Fruit fly (Drosophila melanogaster) ovary, adult (tissue): Measurements from ENCODE around the gene Adi1.

Source experiments
- CG17801 ChIP-seq: fragments of 200-800 bp; optimal IDR thresholded peaks from 2 replicates; lab custom pipeline; 2019; ENCODE audit warnings: missing biosample characterization, mild to moderate bottlenecking, missing genetic modification characterization, moderate library complexity; ENCODE audit not compliant: partially characterized antibody

The Adi1 gene

dm6 chr3L:10692459-10693217 is 29.5 kb downstream of the Adi1 start, which contains the start of gene CG33493:
CG33493 (minus strand) TSS chr3L:10693167.
- TF ChIP-seq CG17801 (GFP tag; lab: Kevin White, UChicago): no peak

dm6 chr3L:10693709-10694403 is 30.7 kb downstream of the Adi1 start, which contains the start of gene ND-13B:
ND-13B (minus strand) TSS chr3L:10694108.
- TF ChIP-seq CG17801 (GFP tag; lab: Kevin White, UChicago): peak; percentile 40

DNA sequence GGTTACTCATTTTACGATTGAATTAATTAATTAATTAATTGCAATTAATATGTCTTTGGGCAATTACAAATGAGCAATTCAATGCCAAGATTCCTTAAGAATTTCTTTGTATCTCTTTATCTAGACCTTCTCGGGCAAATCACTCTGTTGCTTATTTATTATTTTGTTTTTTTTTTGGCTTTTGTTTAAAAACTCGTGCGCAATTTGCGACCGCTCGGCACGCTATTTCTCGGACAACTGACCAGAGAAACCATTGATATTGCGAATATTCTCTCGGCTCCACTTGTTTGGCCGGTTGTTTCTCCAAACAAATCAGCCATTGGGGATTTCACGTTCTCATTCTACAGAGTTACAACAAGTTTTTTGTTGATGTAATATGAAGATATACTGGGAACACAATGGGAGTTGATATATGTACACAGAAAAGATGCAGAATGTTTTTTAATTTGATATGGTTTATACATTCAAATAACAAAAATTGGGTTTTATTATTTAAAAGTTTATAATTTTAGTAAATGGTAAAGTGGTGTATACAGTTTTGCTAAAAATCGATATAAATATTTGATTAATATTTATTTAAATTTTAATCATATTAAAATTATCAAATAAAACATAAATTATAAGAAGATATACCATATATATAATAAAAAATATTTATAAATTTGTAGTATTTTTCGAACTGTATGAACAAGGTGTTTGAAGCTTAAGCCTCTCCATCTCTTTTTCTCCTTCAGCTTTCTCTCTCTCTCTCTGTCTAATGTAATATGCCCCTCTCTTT is 33.6 kb downstream of the Adi1 start, which contains the start of gene NijA:
Gene NijA (minus strand): TSS at position 243 of the 778 bp plus-strand sequence.
- peak; percentile 15 for TF ChIP-seq CG17801 (GFP tag; lab: Kevin White, UChicago)

dm6 chr3L:10697413-10698118 is 34.4 kb downstream of the Adi1 start:
- TF ChIP-seq CG17801 (GFP tag; lab: Kevin White, UChicago): no peak

DNA sequence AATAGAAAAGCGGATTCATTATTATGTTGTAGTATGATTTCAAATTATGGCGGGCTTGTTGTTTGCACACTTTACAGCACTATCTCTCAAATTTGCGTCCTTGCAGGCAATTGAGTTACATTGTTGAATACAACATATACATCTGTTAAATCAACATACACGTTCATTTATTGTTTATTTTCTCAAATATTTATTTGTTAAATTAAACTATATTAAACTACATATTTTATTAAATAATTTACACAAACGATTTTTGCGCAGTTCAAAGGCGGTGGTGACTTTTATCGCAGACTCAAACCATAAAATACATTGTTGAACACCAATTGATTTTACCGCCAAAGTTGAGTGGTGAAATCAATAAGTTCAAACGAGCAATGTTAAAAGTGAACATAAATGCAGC is 35.0 kb downstream of the Adi1 start:
- no peak for TF ChIP-seq CG17801 (GFP tag; lab: Kevin White, UChicago)

DNA sequence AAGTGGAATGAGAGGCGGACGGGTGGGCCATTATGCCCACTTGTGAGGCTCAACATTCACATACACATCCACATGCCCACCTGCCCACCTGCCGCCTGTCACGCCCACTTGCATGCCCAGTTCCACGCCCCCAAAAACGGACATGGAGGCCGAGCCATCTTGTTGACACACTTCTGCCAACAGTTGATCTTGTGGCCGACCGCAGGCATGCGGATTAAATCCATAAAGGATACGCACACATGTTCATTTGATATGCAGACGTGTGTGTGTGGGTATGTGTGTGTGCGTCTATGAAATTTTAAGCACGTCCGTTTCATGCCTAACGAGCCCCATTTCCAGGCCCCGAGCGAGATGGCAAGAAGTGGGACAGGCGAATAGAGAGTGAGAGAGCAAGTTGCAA is 39.0 kb downstream of the Adi1 start:
- TF ChIP-seq CG17801 (GFP tag; lab: Kevin White, UChicago): no peak

dm6 chr3L:10704482-10704993 is 41.4 kb downstream of the Adi1 start:
- no peak for TF ChIP-seq CG17801 (GFP tag; lab: Kevin White, UChicago)

DNA sequence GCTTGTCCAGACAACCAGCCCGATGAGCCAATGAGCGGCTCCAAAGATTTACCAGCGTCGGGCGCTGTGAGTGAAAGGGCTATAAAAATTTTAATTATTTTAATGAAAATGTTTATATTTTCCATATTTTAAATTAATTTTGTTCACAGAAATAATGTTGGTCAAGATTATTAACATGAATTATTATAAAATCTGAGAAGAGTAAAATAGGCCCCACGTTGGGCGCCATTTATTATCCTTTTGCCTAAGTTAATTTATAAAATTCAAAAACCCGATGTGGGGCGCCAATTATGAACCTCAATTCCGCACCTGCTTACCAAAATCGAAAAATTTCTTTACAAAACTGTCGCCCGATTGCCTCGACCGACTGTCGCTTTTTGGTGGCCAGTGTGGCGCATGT is 46.0 kb downstream of the Adi1 start:
- TF ChIP-seq CG17801 (GFP tag; lab: Kevin White, UChicago): no peak

DNA sequence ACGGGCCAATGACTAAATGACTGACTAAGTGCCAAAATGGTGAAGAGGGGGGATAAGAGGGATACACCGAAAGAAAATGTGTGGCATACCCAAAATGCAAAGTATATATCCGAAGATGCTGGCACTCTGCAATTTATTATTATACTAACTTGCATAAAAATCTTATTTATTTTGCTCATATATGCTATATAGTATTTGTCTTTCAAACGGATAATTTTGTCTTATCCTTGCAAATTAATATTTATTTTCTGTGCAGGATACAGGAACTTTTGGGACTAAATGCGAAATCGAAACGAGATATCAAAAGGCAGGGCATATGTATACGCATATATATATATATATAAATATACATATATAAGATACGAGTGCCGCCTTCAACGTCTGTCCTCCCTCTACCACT is 48.2 kb downstream of the Adi1 start:
- no peak for TF ChIP-seq CG17801 (GFP tag; lab: Kevin White, UChicago)

- TF ChIP-seq CG17801 (GFP tag; lab: Kevin White, UChicago): no peak
These were observed 48.8 kb downstream of the Adi1 start for dm6 chr3L:10712005-10712404.

DNA sequence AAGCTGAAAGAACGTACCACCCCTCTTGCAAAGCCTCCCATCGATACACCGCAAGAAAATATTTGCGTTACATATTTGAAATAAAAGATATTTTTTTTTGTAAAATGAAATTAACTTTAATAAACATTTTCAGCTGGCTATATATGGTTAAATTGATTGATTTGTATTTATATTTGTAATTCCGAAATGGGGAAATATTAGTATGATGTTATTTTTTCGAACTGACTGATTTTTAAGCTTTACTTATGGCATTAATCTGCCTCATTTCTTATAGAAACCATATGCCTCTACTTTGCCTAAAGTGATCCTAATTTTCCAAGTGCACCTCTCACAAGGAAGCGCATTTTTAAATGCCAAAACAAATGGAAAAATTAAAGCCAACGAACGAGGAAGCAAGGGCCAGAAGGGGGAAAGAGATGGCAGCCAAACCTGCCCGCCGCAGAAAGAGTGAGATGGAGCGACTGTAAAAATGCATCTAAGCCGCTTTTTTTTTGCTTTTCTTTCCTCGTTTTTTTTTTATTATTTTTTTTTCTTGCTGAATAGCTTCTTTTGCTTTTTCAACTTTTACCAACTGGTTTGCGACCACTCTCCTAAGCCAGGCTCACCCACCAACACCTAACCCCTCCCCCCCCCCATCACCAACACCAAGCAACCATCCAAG is 50.4 kb downstream of the Adi1 start:
- TF ChIP-seq CG17801 (GFP tag; lab: Kevin White, UChicago): no peak
